Fruit fly (Drosophila melanogaster): Measurements from ENCODE around the gene Srx.

DNA sequence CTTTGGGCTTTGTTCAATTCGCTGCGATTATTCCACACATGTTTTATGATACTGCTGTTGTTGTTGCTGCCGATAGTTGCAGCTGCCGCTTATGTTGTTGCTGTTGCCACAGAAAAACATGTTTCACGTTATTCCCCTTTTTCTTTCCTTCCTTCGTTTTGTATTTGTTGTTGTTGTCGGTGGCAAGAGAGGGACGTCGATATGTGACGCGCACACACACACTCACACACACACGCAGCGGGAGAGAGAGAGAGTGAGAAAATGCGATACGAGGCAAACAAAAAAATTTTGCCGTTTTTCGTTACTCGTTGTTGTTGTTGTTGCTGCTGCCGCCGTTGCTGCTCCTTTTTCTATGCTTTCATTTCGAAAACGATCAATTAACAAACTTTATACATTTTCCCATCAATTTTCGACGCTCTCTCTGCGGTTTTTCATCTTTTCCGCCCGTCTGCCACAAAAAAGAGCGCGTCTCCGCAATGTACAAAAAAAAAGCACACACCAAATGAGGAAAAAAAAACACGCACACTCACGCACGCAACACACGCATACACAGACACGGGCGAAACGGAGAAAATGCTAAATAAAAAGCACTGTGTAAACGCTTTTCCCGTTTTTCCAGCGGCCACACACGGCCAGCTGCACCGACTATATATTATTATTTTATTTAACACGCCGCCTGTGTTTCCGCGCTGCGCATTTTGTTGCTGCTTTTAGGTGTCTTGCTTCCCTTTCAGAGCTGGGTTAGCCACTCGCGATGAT lies 29.9 kb downstream of the Srx start:
- TF ChIP-seq Hr83 (GFP tag; optimal IDR thresholded peaks at IDR 0.05; ENCODE audit: poor library complexity, severe bottlenecking) (no peak), pan (optimal IDR thresholded peaks at IDR 0.05) (no peak), psq (GFP tag; optimal IDR thresholded peaks at IDR 0.05) (peak; percentile 69), br (GFP tag; optimal IDR thresholded peaks at IDR 0.05) (peak; percentile 44)
